Fruit fly (Drosophila melanogaster) whole organism, embryonic: ENCODE measurements around the gene Stat92E.

Experiments
- Atf3 ChIP-seq: fragments of 200-800 bp; sonication (Bioruptor generic); optimal IDR thresholded peaks from 3 replicates; lab custom pipeline; 2016; ENCODE audit warnings: missing biosample characterization, missing genetic modification characterization
- CG11504 ChIP-seq: fragments of 200-800 bp; sonication (Bioruptor generic); optimal IDR thresholded peaks from 3 replicates; lab custom pipeline; 2019; ENCODE audit warnings: missing biosample characterization, mild to moderate bottlenecking, missing genetic modification characterization, moderate library complexity
- CG13424 ChIP-seq: fragments of 200-800 bp; sonication (Bioruptor generic); optimal IDR thresholded peaks from 2 replicates; lab custom pipeline; 2019; ENCODE audit warnings: missing biosample characterization, mild to moderate bottlenecking, missing genetic modification characterization, moderate library complexity
- CG14014 ChIP-seq: fragments of 200-800 bp; sonication (Bioruptor generic); IDR thresholded peaks from 2 replicates; pipeline ENCODE4 v1.3.6; 2022; ENCODE audit warnings: missing biosample characterization, missing genetic modification characterization
- CG14710 ChIP-seq: fragments of 200-800 bp; sonication (Bioruptor generic); optimal IDR thresholded peaks from 3 replicates; lab custom pipeline; 2019; ENCODE audit warnings: missing biosample characterization, mild to moderate bottlenecking, missing genetic modification characterization, moderate library complexity
- CG15011 ChIP-seq: fragments of 200-800 bp; sonication (Bioruptor generic); optimal IDR thresholded peaks from 3 replicates; lab custom pipeline; 2018; ENCODE audit warnings: missing biosample characterization, mild to moderate bottlenecking, missing genetic modification characterization
- CG15479 ChIP-seq: fragments of 200-800 bp; sonication (Bioruptor generic); optimal IDR thresholded peaks from 3 replicates; lab custom pipeline; 2019; ENCODE audit warnings: missing biosample characterization, mild to moderate bottlenecking, missing genetic modification characterization, moderate library complexity
- CG1603 ChIP-seq: fragments of 200-800 bp; sonication (Bioruptor generic); optimal IDR thresholded peaks from 2 replicates; lab custom pipeline; 2019; ENCODE audit warnings: missing biosample characterization, mild to moderate bottlenecking, missing genetic modification characterization, moderate library complexity
- CG5953 ChIP-seq: fragments of 200-800 bp; sonication (Bioruptor generic); IDR thresholded peaks from 2 replicates; pipeline ENCODE4 v1.3.6; 2022; ENCODE audit warnings: missing biosample characterization, missing genetic modification characterization
- CG7928 ChIP-seq: fragments of 200-800 bp; sonication (Bioruptor generic); optimal IDR thresholded peaks from 2 replicates; lab custom pipeline; 2017; ENCODE audit warnings: missing biosample characterization, mild to moderate bottlenecking, missing genetic modification characterization
- CG7987 ChIP-seq: fragments of 200-800 bp; sonication (Bioruptor generic); optimal IDR thresholded peaks from 2 replicates; lab custom pipeline; 2018; ENCODE audit warnings: missing biosample characterization, mild to moderate bottlenecking, missing genetic modification characterization, moderate library complexity
- CG8359 ChIP-seq: fragments of 200-800 bp; sonication (Bioruptor generic); optimal IDR thresholded peaks from 2 replicates; lab custom pipeline; 2017; ENCODE audit warnings: missing biosample characterization, mild to moderate bottlenecking, missing genetic modification characterization, borderline replicate concordance
- CG8478 ChIP-seq: fragments of >200 bp; optimal IDR thresholded peaks from 2 replicates; lab custom pipeline; 2018
- CG8944 ChIP-seq: fragments of 200-800 bp; sonication (Bioruptor generic); optimal IDR thresholded peaks from 3 replicates; lab custom pipeline; 2016; ENCODE audit warnings: missing biosample characterization, missing genetic modification characterization
- CG9437 ChIP-seq: fragments of 200-800 bp; sonication (Bioruptor generic); optimal IDR thresholded peaks from 2 replicates; lab custom pipeline; 2018; ENCODE audit warnings: missing biosample characterization, mild to moderate bottlenecking, missing genetic modification characterization
- Eip74EF ChIP-seq, 2 experiments: fragments of 200-800 bp in 1 of 2; fragments of >200 bp in 1 of 2; sonication (Bioruptor generic) in 1 of 2; optimal IDR thresholded peaks; 2 replicates each; lab custom pipeline; 2017 to 2019; ENCODE audit warnings: missing biosample characterization in 2 of 2, missing genetic modification characterization in 2 of 2, mild to moderate bottlenecking in 1 of 2, moderate library complexity in 1 of 2
- H15 ChIP-seq: fragments of 200-800 bp; sonication (Bioruptor generic); IDR thresholded peaks from 3 replicates; pipeline ENCODE4 v1.3.6; 2022; ENCODE audit warnings: missing biosample characterization, missing genetic modification characterization
- HLH54F ChIP-seq: fragments of 200-800 bp; sonication (Bioruptor generic); optimal IDR thresholded peaks from 3 replicates; lab custom pipeline; 2016; ENCODE audit warnings: missing biosample characterization, missing genetic modification characterization
- Hsf ChIP-seq: fragments of 200-800 bp; sonication (Bioruptor generic); optimal IDR thresholded peaks from 3 replicates; lab custom pipeline; 2016; ENCODE audit warnings: missing biosample characterization, missing genetic modification characterization
- Jarid2 ChIP-seq: fragments of 200-800 bp; sonication (Bioruptor generic); optimal IDR thresholded peaks from 3 replicates; lab custom pipeline; 2017; ENCODE audit warnings: mild to moderate bottlenecking, missing biosample characterization, missing genetic modification reagents, missing genetic modification characterization
- MESR4 ChIP-seq: fragments of 200-800 bp; sonication (Bioruptor generic); optimal IDR thresholded peaks from 2 replicates; lab custom pipeline; 2018; ENCODE audit warnings: missing biosample characterization, mild to moderate bottlenecking, missing genetic modification characterization, moderate library complexity
- Mad ChIP-seq: fragments of 200-800 bp; sonication (Bioruptor generic); optimal IDR thresholded peaks from 2 replicates; lab custom pipeline; 2016; ENCODE audit warnings: missing biosample characterization, missing genetic modification characterization
- Med ChIP-seq: fragments of 200-800 bp; sonication (Bioruptor generic); peaks from one replicate; lab custom pipeline; 2016; ENCODE audit warnings: missing biosample characterization, missing genetic modification characterization, mild to moderate bottlenecking, inconsistent platforms, moderate library complexity
- Opbp ChIP-seq: fragments of 200-800 bp; sonication (Bioruptor generic); IDR thresholded peaks from 3 replicates; pipeline ENCODE4 v1.3.6; 2022; ENCODE audit warnings: missing biosample characterization, missing genetic modification characterization; ENCODE audit not compliant: partially characterized antibody
- Scr ChIP-seq: fragments of 200-800 bp; sonication (Bioruptor generic); IDR thresholded peaks from 2 replicates; pipeline ENCODE4 v1.3.6; 2022; ENCODE audit warnings: missing biosample characterization, missing genetic modification characterization; ENCODE audit not compliant: partially characterized antibody
- bbx ChIP-seq: fragments of 200-800 bp; sonication (Bioruptor generic); IDR thresholded peaks from 2 replicates; pipeline ENCODE4 v1.3.6; 2022; ENCODE audit warnings: missing biosample characterization, missing genetic modification characterization; ENCODE audit not compliant: partially characterized antibody
- bowl ChIP-seq: fragments of 200-800 bp; sonication (Bioruptor generic); IDR thresholded peaks from 2 replicates; pipeline ENCODE4 v1.3.6; 2022; ENCODE audit warnings: missing biosample characterization, missing genetic modification characterization
- cwo ChIP-seq: fragments of 200-800 bp; sonication (Bioruptor generic); optimal IDR thresholded peaks from 3 replicates; lab custom pipeline; 2017; ENCODE audit warnings: missing biosample characterization, missing genetic modification characterization, mild to moderate bottlenecking, moderate library complexity, missing genetic modification reagents
- dmrt99B ChIP-seq: fragments of 200-800 bp; sonication (Bioruptor generic); optimal IDR thresholded peaks from 2 replicates; lab custom pipeline; 2018; ENCODE audit warnings: missing biosample characterization, mild to moderate bottlenecking, missing genetic modification characterization, moderate library complexity
- dpn ChIP-seq, 2 experiments: fragments of 200-800 bp; sonication (Bioruptor generic); optimal IDR thresholded peaks; 3 replicates each; lab custom pipeline; 2016; ENCODE audit warnings: missing biosample characterization in 2 of 2, missing genetic modification characterization in 2 of 2
- ems ChIP-seq: fragments of 200-800 bp; sonication (Bioruptor generic); optimal IDR thresholded peaks from 3 replicates; lab custom pipeline; 2016; ENCODE audit warnings: missing biosample characterization, missing genetic modification characterization
- eve ChIP-seq, 2 experiments: fragments of >200 bp; optimal IDR thresholded peaks; 2 replicates each; lab custom pipeline; 2017; ENCODE audit warnings: missing biosample characterization in 2 of 2, missing genetic modification characterization in 2 of 2
- fd3F ChIP-seq: fragments of 200-800 bp; sonication (Bioruptor generic); optimal IDR thresholded peaks from 2 replicates; lab custom pipeline; 2018; ENCODE audit warnings: missing biosample characterization, mild to moderate bottlenecking, missing genetic modification characterization, moderate library complexity
- ftz-f1 ChIP-seq: fragments of 200-800 bp; sonication (Bioruptor generic); optimal IDR thresholded peaks from 2 replicates; lab custom pipeline; 2016; ENCODE audit warnings: missing biosample characterization, missing genetic modification characterization
- hbn ChIP-seq: fragments of 200-800 bp; sonication (Bioruptor generic); IDR thresholded peaks from 2 replicates; pipeline ENCODE4 v1.3.6; 2022; ENCODE audit warnings: missing biosample characterization, missing genetic modification characterization; ENCODE audit not compliant: partially characterized antibody
- kni ChIP-seq: fragments of 200-800 bp; sonication (Bioruptor generic); optimal IDR thresholded peaks from 3 replicates; lab custom pipeline; 2017; ENCODE audit warnings: mild to moderate bottlenecking, missing biosample characterization, missing genetic modification reagents, missing genetic modification characterization
- otp ChIP-seq: fragments of 200-800 bp; sonication (Bioruptor generic); IDR thresholded peaks from 3 replicates; pipeline ENCODE4, ENCODE4 v1.3.6; 2022; ENCODE audit warnings: missing biosample characterization, missing genetic modification characterization
- pho ChIP-seq: fragments of 200-800 bp; sonication (Bioruptor generic); optimal IDR thresholded peaks from 2 replicates; lab custom pipeline; 2016; ENCODE audit warnings: missing biosample characterization, missing genetic modification characterization
- prd ChIP-seq, 3 experiments: fragments of >200 bp in 2 of 3; fragments of 200-800 bp in 1 of 3; sonication (Bioruptor generic) in 1 of 3; optimal IDR thresholded peaks in 2 of 3; IDR thresholded peaks in 1 of 3; 2 replicates in 2 of 3; 3 replicates in 1 of 3; pipeline versions ENCODE4 v1.3.6 to Lab custom; 2017 to 2022; ENCODE audit warnings: missing biosample characterization in 1 of 3, missing genetic modification characterization in 1 of 3
- pum ChIP-seq: fragments of 200-800 bp; sonication (Bioruptor generic); optimal IDR thresholded peaks from 2 replicates; lab custom pipeline; 2016; ENCODE audit warnings: missing biosample characterization, missing genetic modification characterization
- sd ChIP-seq: fragments of 200-800 bp; sonication (Bioruptor generic); optimal IDR thresholded peaks from 3 replicates; lab custom pipeline; 2018; ENCODE audit warnings: missing biosample characterization, mild to moderate bottlenecking, missing genetic modification characterization, moderate library complexity
- sob ChIP-seq: fragments of 200-800 bp; sonication (Bioruptor generic); IDR thresholded peaks from 2 replicates; pipeline ENCODE4 v1.3.6; 2022; ENCODE audit warnings: missing biosample characterization, missing genetic modification characterization
- sug ChIP-seq: fragments of 200-800 bp; optimal IDR thresholded peaks from 2 replicates; lab custom pipeline; 2019; ENCODE audit warnings: missing biosample characterization, mild to moderate bottlenecking, missing genetic modification characterization, moderate library complexity
- tx ChIP-seq: fragments of 200-800 bp; sonication (Bioruptor generic); optimal IDR thresholded peaks from 2 replicates; lab custom pipeline; 2016; ENCODE audit warnings: missing biosample characterization, missing genetic modification characterization
- vvl ChIP-seq: fragments of 200-800 bp; sonication (Bioruptor generic); IDR thresholded peaks from 2 replicates; pipeline ENCODE4 v1.3.6; 2022; ENCODE audit warnings: missing biosample characterization, missing genetic modification characterization
- zfh1 ChIP-seq: fragments of 200-800 bp; sonication (Bioruptor generic); IDR thresholded peaks from 3 replicates; pipeline ENCODE4 v1.3.6; 2022; ENCODE audit warnings: missing biosample characterization, missing genetic modification characterization

The Stat92E gene

dm6 chr3R:20592517-20593462 lies 40.7 kb upstream of the Stat92E start, which contains the start of the genes Pus1 and bon (continued):
- peak; percentile 65 for TF ChIP-seq CG8478
- TF ChIP-seq pho, result peak; percentile 31
- TF ChIP-seq CG7928 (GFP tag; lab: Kevin White, UChicago), result no peak
- peak; percentile 68 for TF ChIP-seq sd (tag; lab: Kevin White, UChicago)
- TF ChIP-seq cwo (GFP tag; lab: Kevin White, UChicago), result peak; percentile 75
- TF ChIP-seq hbn (GFP tag; lab: Robert Waterston, UW), result no peak
- TF ChIP-seq CG5953 (GFP tag; lab: Robert Waterston, UW), result 0 out of 2 replicates have a peak, but pooled peaks have one; percentile 26
- no peak for TF ChIP-seq eve (GFP tag; optimal IDR thresholded peaks at IDR 0.05; lab: Kevin White, UChicago)
- TF ChIP-seq otp (GFP tag; lab: Robert Waterston, UW), result peak; percentile 1; the same call in 1 of the 3 replicates
- TF ChIP-seq CG7987 (GFP tag; lab: Kevin White, UChicago), result peak; percentile 32
- no peak for TF ChIP-seq CG15479
- no peak for TF ChIP-seq dmrt99B (tag; lab: Kevin White, UChicago)
- TF ChIP-seq CG14710 (tag; lab: Kevin White, UChicago), result peak; percentile 79
- no peak for TF ChIP-seq prd (optimal IDR thresholded peaks at IDR 0.05; lab: Kevin White, UChicago)
- peak; percentile 12; the same call in 1 of the 3 replicates for TF ChIP-seq prd (GFP tag; IDR thresholded peaks at IDR 0.05; lab: Robert Waterston, UW)
- no peak for TF ChIP-seq bowl (GFP tag; lab: Robert Waterston, UW)
- no peak for TF ChIP-seq CG8359 (GFP tag; lab: Kevin White, UChicago)
- peak; percentile 47 for TF ChIP-seq sug (tag; lab: Kevin White, UChicago)
- TF ChIP-seq dpn (GFP tag; optimal IDR thresholded peaks at IDR 0.05; lab: Kevin White, UChicago), result peak; percentile 5 to 34
- TF ChIP-seq Scr, result peak; percentile 39
- peak; percentile 17 for TF ChIP-seq Atf3 (GFP tag; lab: Kevin White, UChicago)
- TF ChIP-seq fd3F (GFP tag; lab: Kevin White, UChicago), result no peak
- TF ChIP-seq Opbp (GFP tag; lab: Robert Waterston, UW), result 0 out of 3 replicates have a peak, but pooled peaks have one; percentile 30
- peak; percentile 19 for TF ChIP-seq ems
- peak; percentile 87 for TF ChIP-seq Med (GFP tag; lab: Kevin White, UChicago)
- peak; percentile 42 for TF ChIP-seq Mad (GFP tag; lab: Kevin White, UChicago)
- peak; percentile 23; the same call in 1 of the 2 replicates for TF ChIP-seq bbx (GFP tag; lab: Robert Waterston, UW)
- no peak for TF ChIP-seq H15 (GFP tag; lab: Robert Waterston, UW)
- no peak for TF ChIP-seq Eip74EF (GFP tag; optimal IDR thresholded peaks at IDR 0.05; lab: Kevin White, UChicago)
- TF ChIP-seq CG13424 (tag; lab: Kevin White, UChicago), result no peak
- TF ChIP-seq HLH54F (GFP tag; lab: Kevin White, UChicago), result peak; percentile 30
- TF ChIP-seq CG1603 (tag; lab: Kevin White, UChicago), result peak; percentile 67
- no peak for TF ChIP-seq CG15011
- TF ChIP-seq sob (GFP tag; lab: Robert Waterston, UW), result peak; percentile 22; the same call in 1 of the 2 replicates
- TF ChIP-seq CG11504 (tag; lab: Kevin White, UChicago), result peak; percentile 29
- TF ChIP-seq kni (GFP tag; lab: Kevin White, UChicago), result peak; percentile 30
- peak; percentile 43 for TF ChIP-seq Hsf (GFP tag; lab: Kevin White, UChicago)
- no peak for TF ChIP-seq CG14014 (GFP tag; lab: Robert Waterston, UW)
- TF ChIP-seq pum (GFP tag; lab: Kevin White, UChicago), result peak; percentile 14
- peak; percentile 87 for TF ChIP-seq vvl (GFP tag; lab: Robert Waterston, UW)
- peak; percentile 84 for TF ChIP-seq MESR4 (GFP tag; lab: Kevin White, UChicago)
- peak; percentile 49 for TF ChIP-seq Jarid2 (GFP tag; lab: Kevin White, UChicago)
- TF ChIP-seq CG9437 (GFP tag; lab: Kevin White, UChicago), result peak; percentile 100
- TF ChIP-seq zfh1 (GFP tag; lab: Robert Waterston, UW), result peak; percentile 37; the same call in 1 of the 3 replicates
- peak; percentile 33 for TF ChIP-seq tx
- TF ChIP-seq ftz-f1, result peak; percentile 85
- TF ChIP-seq CG8944, result no peak
